Fruit fly (Drosophila melanogaster): ENCODE results near the gene ppk27.
A peak's percentile ranks its signal among the peaks of the same experiment; 100 is the strongest.

Gene ppk27

dm6 chr3L:3771406-3771935 is 16.5 kb upstream of the ppk27 start (continued):
- peak; percentile 88 for TF ChIP-seq CoRest (tag; optimal IDR thresholded peaks at IDR 0.05)
- TF ChIP-seq CG5953 (GFP tag; IDR thresholded peaks at IDR 0.05) = peak; percentile 46; the same call in 1 of the 2 replicates
- no peak for TF ChIP-seq Lhr (GFP tag; optimal IDR thresholded peaks at IDR 0.05)
- peak; percentile 78 for TF ChIP-seq CG7556 (GFP tag; optimal IDR thresholded peaks at IDR 0.05)
- TF ChIP-seq NC2β (GFP tag; optimal IDR thresholded peaks at IDR 0.05) = no peak
- peak; percentile 11 for TF ChIP-seq mirr (GFP tag; optimal IDR thresholded peaks at IDR 0.05)
- peak; percentile 56; the same call in 1 of the 2 replicates for TF ChIP-seq CG11085 (GFP tag; IDR thresholded peaks at IDR 0.05)
- TF ChIP-seq CG3847 (GFP tag; IDR thresholded peaks at IDR 0.05) = peak; percentile 81
- peak; percentile 86 for TF ChIP-seq CG11695 (GFP tag; IDR thresholded peaks at IDR 0.05)
- TF ChIP-seq Fer2 (tag; optimal IDR thresholded peaks at IDR 0.05) = peak; percentile 58
- TF ChIP-seq Oaz (GFP tag; IDR thresholded peaks at IDR 0.05) = peak; percentile 49
- no peak for TF ChIP-seq Bteb2 (GFP tag; optimal IDR thresholded peaks at IDR 0.05)
- peak; percentile 73 for TF ChIP-seq Xrp1 (GFP tag; IDR thresholded peaks at IDR 0.05)
- no peak for TF ChIP-seq CG17186 (GFP tag; optimal IDR thresholded peaks at IDR 0.05)
- peak; percentile 82 for TF ChIP-seq ttk (GFP tag; IDR thresholded peaks at IDR 0.05)
- TF ChIP-seq Drgx (GFP tag; IDR thresholded peaks at IDR 0.05) = peak; percentile 89
- peak; percentile 75 for TF ChIP-seq CG17359 (tag; optimal IDR thresholded peaks at IDR 0.05)
- no peak for TF ChIP-seq fd102C (GFP tag; optimal IDR thresholded peaks at IDR 0.05)
- peak; percentile 70; the same call in 2 of the 3 replicates for TF ChIP-seq ci (GFP tag; IDR thresholded peaks at IDR 0.05)
- TF ChIP-seq abd-A (tag; optimal IDR thresholded peaks at IDR 0.05) = no peak
- TF ChIP-seq Ravus (GFP tag; IDR thresholded peaks at IDR 0.05) = peak; percentile 64
- peak; percentile 84 for TF ChIP-seq sug (tag; optimal IDR thresholded peaks at IDR 0.05)
- no peak for TF ChIP-seq da (GFP tag; optimal IDR thresholded peaks at IDR 0.05)
- TF ChIP-seq CG2875 (GFP tag; optimal IDR thresholded peaks at IDR 0.05) = peak; percentile 22
- TF ChIP-seq CG11560 (tag; IDR thresholded peaks at IDR 0.05) = peak; percentile 55; the same call in 2 of the 3 replicates
- TF ChIP-seq CG15696 (tag; optimal IDR thresholded peaks at IDR 0.05) = no peak
- no peak for TF ChIP-seq sc (optimal IDR thresholded peaks at IDR 0.05)
- no peak for TF ChIP-seq sc (GFP tag; optimal IDR thresholded peaks at IDR 0.05)
- TF ChIP-seq bbx (GFP tag; IDR thresholded peaks at IDR 0.05; ENCODE audit: partially characterized antibody) = no peak
- peak; percentile 62 for TF ChIP-seq CG9437 (GFP tag; optimal IDR thresholded peaks at IDR 0.05)
- peak; percentile 81 for TF ChIP-seq Oli (tag; optimal IDR thresholded peaks at IDR 0.05)
- no peak for TF ChIP-seq Atf3 (GFP tag; optimal IDR thresholded peaks at IDR 0.05)
- TF ChIP-seq CG3281 (GFP tag; optimal IDR thresholded peaks at IDR 0.05) = peak; percentile 78
- peak; percentile 74 for TF ChIP-seq CG11247 (GFP tag; IDR thresholded peaks at IDR 0.05)
- peak; percentile 91 for TF ChIP-seq vvl (GFP tag; IDR thresholded peaks at IDR 0.05)
- TF ChIP-seq esg (GFP tag; conservative IDR thresholded peaks at IDR 0.05) = peak; percentile 69
- TF ChIP-seq zfh2 (GFP tag; optimal IDR thresholded peaks at IDR 0.05) = peak; percentile 15
- TF ChIP-seq Camta (GFP tag; optimal IDR thresholded peaks at IDR 0.05) = no peak
- TF ChIP-seq CG15011 (GFP tag; optimal IDR thresholded peaks at IDR 0.05) = peak; percentile 54
- TF ChIP-seq nom (GFP tag; optimal IDR thresholded peaks at IDR 0.05) = peak; percentile 93
- no peak for TF ChIP-seq Spps (tag; optimal IDR thresholded peaks at IDR 0.05)
- TF ChIP-seq Gsc (GFP tag; IDR thresholded peaks at IDR 0.05) = no peak
- TF ChIP-seq Doc3 (GFP tag; IDR thresholded peaks at IDR 0.05; ENCODE audit: partially characterized antibody) = no peak
- TF ChIP-seq CTCF (GFP tag; optimal IDR thresholded peaks at IDR 0.05) = no peak
- no peak for TF ChIP-seq Kr (GFP tag; optimal IDR thresholded peaks at IDR 0.05)
- peak; percentile 66; the same call in 2 of the 3 replicates for TF ChIP-seq CG14050 (GFP tag; IDR thresholded peaks at IDR 0.05)
- TF ChIP-seq CG3407 (GFP tag; optimal IDR thresholded peaks at IDR 0.05) = no peak
- no peak for TF ChIP-seq NC2α (GFP tag; optimal IDR thresholded peaks at IDR 0.05)
- TF ChIP-seq CG12744 (GFP tag; optimal IDR thresholded peaks at IDR 0.05) = no peak
- peak; percentile 66 for TF ChIP-seq gsb (GFP tag; IDR thresholded peaks at IDR 0.05)
- peak; percentile 65 for TF ChIP-seq CG31441 (GFP tag; IDR thresholded peaks at IDR 0.05)
- TF ChIP-seq sr (GFP tag; IDR thresholded peaks at IDR 0.05) = no peak
